Fruit fly (Drosophila melanogaster): Measurements from ENCODE around the gene bif.
A peak's percentile ranks its signal among the peaks of the same experiment; 100 is the strongest.

DNA sequence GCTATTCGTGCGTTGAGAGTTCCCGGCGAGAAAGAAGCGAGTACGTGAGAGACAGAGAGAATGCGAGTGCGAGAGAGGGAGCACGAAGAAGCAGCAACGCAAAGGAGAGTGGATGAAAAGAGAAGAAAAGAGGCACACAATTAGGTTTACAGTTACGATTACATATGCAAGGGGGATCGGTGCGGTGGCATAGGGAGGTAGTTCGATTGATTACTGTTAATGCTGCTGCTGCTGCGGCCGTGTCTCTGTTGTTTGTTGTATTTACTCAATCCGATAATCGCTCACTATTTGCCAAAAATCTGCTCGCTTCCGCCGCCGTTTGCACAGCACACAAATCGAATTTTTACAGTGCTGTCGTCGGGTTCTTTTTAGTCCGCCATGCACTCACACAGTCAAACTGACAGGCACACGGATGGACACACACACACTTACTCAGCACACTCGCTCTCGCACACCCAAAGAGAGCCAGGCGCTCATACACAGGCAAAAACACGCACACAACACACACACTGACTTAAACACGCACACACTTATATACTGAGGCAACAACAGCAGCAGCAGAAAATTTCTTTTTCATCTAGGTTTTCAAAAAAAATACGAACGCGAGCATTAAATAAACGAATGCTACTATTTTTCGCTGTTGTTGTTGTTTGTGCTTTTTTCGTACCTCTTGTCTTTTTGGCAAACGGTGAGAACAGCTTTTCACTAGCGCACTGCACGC lies 35.2 kb downstream of the bif start:
- TF ChIP-seq CG15336 (GFP tag; IDR thresholded peaks at IDR 0.05) (peak; percentile 60), Blimp-1 (GFP tag; optimal IDR thresholded peaks at IDR 0.05) (no peak), lz (GFP tag; optimal IDR thresholded peaks at IDR 0.05) (no peak), Ets21C (GFP tag; optimal IDR thresholded peaks at IDR 0.05) (no peak), CG3919 (GFP tag; optimal IDR thresholded peaks at IDR 0.05) (peak; percentile 21), fd85E (GFP tag; optimal IDR thresholded peaks at IDR 0.05) (peak; percentile 5), CG3032 (tag; optimal IDR thresholded peaks at IDR 0.05) (no peak), achi (GFP tag; optimal IDR thresholded peaks at IDR 0.05) (peak; percentile 40), CG7368 (GFP tag; optimal IDR thresholded peaks at IDR 0.05) (no peak), CG6854 (GFP tag; optimal IDR thresholded peaks at IDR 0.05) (peak; percentile 53), Gug (GFP tag; IDR thresholded peaks at IDR 0.05) (no peak), CG10669 (GFP tag; optimal IDR thresholded peaks at IDR 0.05) (peak; percentile 23), cyc (GFP tag; optimal IDR thresholded peaks at IDR 0.05) (no peak)
